Worm (Caenorhabditis elegans): ENCODE measurements around the gene glb-20.

The glb-20 gene

ce11 chrX:13555098-13555497 lies 868 bp downstream of the glb-20 start:
- no peak for TF ChIP-seq bed-3 (GFP tag; optimal IDR thresholded peaks at IDR 0.05)
- TF ChIP-seq mep-1 (tag; optimal IDR thresholded peaks at IDR 0.05): no peak
- no peak for TF ChIP-seq lsy-2 (tag; optimal IDR thresholded peaks at IDR 0.05)
- TF ChIP-seq sem-2 (GFP tag; optimal IDR thresholded peaks at IDR 0.05): no peak
- no peak for TF ChIP-seq zip-8 (tag; optimal IDR thresholded peaks at IDR 0.05)
- peak; percentile 67 for TF ChIP-seq unc-62 (GFP tag; optimal IDR thresholded peaks at IDR 0.05)
- TF ChIP-seq unc-120 (tag; optimal IDR thresholded peaks at IDR 0.05; ENCODE audit: poor library complexity, severe bottlenecking): peak; percentile 41
- TF ChIP-seq sptf-1 (tag; optimal IDR thresholded peaks at IDR 0.05): no peak
- TF ChIP-seq cnd-1 (tag; optimal IDR thresholded peaks at IDR 0.05): no peak
- no peak for TF ChIP-seq ceh-83 (GFP tag; optimal IDR thresholded peaks at IDR 0.05)
- no peak for TF ChIP-seq nhr-237 (tag; optimal IDR thresholded peaks at IDR 0.05)

DNA sequence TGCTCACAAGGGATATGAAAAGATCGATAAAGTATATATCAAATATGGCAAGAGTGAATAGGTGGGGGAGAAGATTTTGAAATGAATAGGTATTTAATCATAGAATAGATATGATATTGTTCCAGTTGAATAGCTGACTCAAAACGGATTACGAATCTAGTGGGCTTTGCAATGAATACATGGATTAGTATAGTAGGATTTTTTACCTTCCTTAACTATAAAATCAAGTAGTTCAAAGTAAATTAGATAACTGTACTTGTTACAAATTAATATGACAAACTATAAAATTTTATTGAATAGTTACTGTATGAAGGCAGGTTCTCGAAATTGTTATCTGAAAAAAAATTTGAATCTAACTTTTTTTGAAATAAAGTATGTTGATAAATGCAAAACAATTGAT lies 5.1 kb downstream of the glb-20 start, which contains the start of gene odr-1:
odr-1 (minus strand) TSS at position 101 of the 400 bp plus-strand sequence.
- TF ChIP-seq lin-32 (GFP tag; optimal IDR thresholded peaks at IDR 0.05) (no peak), pha-4 (tag; optimal IDR thresholded peaks at IDR 0.05) (no peak), elt-1 (tag; optimal IDR thresholded peaks at IDR 0.05; ENCODE audit: borderline replicate concordance, insufficient read depth) (no peak), sem-2 (GFP tag; optimal IDR thresholded peaks at IDR 0.05) (no peak)

- no peak for TF ChIP-seq ztf-11 (tag; optimal IDR thresholded peaks at IDR 0.05)
- no peak for TF ChIP-seq nhr-237 (tag; optimal IDR thresholded peaks at IDR 0.05)
- no peak for TF ChIP-seq lin-32 (GFP tag; optimal IDR thresholded peaks at IDR 0.05)
- TF ChIP-seq ces-1 (GFP tag; optimal IDR thresholded peaks at IDR 0.05): peak; percentile 25
- no peak for TF ChIP-seq ceh-83 (GFP tag; optimal IDR thresholded peaks at IDR 0.05)
These were observed 11.4 kb downstream of the glb-20 start for ce11 chrX:13544544-13545021.

ce11 chrX:13543350-13543749 lies 12.6 kb downstream of the glb-20 start:
- TF ChIP-seq lin-13 (tag; optimal IDR thresholded peaks at IDR 0.05): no peak
- TF ChIP-seq ceh-83 (GFP tag; optimal IDR thresholded peaks at IDR 0.05): no peak
- TF ChIP-seq hlh-1 (tag; optimal IDR thresholded peaks at IDR 0.05): no peak
- no peak for TF ChIP-seq nhr-28 (tag; optimal IDR thresholded peaks at IDR 0.05)
- no peak for TF ChIP-seq elt-3 (tag; optimal IDR thresholded peaks at IDR 0.05)
- no peak for TF ChIP-seq pha-4 (tag; optimal IDR thresholded peaks at IDR 0.05)
- TF ChIP-seq sem-2 (GFP tag; optimal IDR thresholded peaks at IDR 0.05): no peak
- TF ChIP-seq ham-2 (GFP tag; optimal IDR thresholded peaks at IDR 0.05): no peak
- no peak for TF ChIP-seq ztf-11 (tag; optimal IDR thresholded peaks at IDR 0.05)
- no peak for TF ChIP-seq unc-39 (tag; optimal IDR thresholded peaks at IDR 0.05)
- TF ChIP-seq unc-120 (tag; optimal IDR thresholded peaks at IDR 0.05; ENCODE audit: poor library complexity, severe bottlenecking): no peak
- TF ChIP-seq M03D4.4 (tag; optimal IDR thresholded peaks at IDR 0.05): no peak
- no peak for TF ChIP-seq unc-62 (GFP tag; optimal IDR thresholded peaks at IDR 0.05)
- no peak for TF ChIP-seq blmp-1 (tag; optimal IDR thresholded peaks at IDR 0.05)
- TF ChIP-seq nhr-237 (tag; optimal IDR thresholded peaks at IDR 0.05): no peak
- TF ChIP-seq zip-8 (tag; optimal IDR thresholded peaks at IDR 0.05): no peak
- TF ChIP-seq lsy-2 (tag; optimal IDR thresholded peaks at IDR 0.05): no peak
- no peak for TF ChIP-seq tbx-8 (GFP tag; optimal IDR thresholded peaks at IDR 0.05)
- TF ChIP-seq cnd-1 (tag; optimal IDR thresholded peaks at IDR 0.05): no peak
- no peak for TF ChIP-seq ces-1 (GFP tag; optimal IDR thresholded peaks at IDR 0.05)

DNA sequence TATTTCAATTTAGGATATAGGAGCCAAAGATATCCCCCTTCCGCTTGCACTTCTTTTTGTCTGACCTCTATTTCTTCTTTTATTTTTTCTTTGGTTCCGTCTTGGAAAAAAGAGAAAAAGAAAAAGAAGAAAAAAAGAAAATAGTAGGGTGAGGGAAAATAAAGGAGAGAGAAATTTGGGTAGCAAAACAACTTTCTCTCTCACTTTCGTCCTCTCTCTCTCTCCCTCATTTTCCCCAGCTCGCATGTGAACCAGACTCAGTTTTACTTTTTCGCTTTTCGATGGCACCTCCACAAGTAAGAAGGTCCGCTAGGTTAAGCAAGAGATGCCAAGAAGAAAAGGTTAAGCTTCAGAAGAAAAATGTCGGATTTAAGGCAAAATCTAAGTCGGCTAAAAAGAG lies 13.2 kb downstream of the glb-20 start:
- TF ChIP-seq unc-62 (GFP tag; optimal IDR thresholded peaks at IDR 0.05) (no peak), ces-1 (GFP tag; optimal IDR thresholded peaks at IDR 0.05) (peak; percentile 51), nhr-28 (tag; optimal IDR thresholded peaks at IDR 0.05) (no peak), lsy-2 (tag; optimal IDR thresholded peaks at IDR 0.05) (no peak), drap-1 (GFP tag; optimal IDR thresholded peaks at IDR 0.05) (no peak)

DNA sequence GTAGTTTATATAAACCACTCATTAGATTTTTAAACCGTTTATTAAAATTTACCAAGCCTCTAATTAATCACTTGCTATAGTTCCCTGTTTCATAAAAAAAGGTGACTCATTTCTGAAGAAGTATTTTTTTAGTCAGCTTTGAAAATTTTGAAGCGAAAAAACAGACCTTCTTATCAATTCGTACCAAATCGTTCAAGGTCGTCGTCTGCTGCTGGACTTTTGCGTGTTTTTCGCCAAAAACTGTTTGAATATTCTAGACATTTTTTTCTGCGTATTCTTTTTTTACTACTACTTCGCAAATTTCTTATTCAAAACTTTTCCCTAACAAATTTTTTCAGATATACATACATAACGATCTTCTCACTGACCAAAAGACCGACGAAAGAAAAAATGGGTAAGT lies 13.7 kb downstream of the glb-20 start, which contains the start of gene cah-4:
cah-4 (plus strand) TSS at position 339 of the 400 bp plus-strand sequence.
- TF ChIP-seq nhr-12 (tag; optimal IDR thresholded peaks at IDR 0.05): no peak
- TF ChIP-seq sem-2 (GFP tag; optimal IDR thresholded peaks at IDR 0.05): no peak
- TF ChIP-seq sptf-1 (tag; optimal IDR thresholded peaks at IDR 0.05): no peak

DNA sequence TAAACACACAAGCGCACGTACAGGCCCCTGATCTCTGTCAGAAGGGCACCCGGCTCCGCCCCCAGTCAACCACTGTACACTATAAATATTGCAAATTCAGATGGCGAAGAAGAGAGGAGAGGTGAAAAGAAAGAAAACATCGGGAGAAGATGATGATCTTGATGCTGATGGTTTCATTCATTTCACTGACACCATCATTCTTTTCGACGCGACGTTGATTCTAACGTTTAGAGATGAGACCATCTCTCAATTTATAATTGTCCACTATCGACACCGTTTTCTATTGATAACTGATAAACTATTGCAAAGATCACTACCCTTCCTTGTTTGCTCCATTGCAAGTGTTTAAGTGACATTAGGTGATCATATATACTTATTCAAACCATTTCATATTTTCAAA lies 14.6 kb downstream of the glb-20 start:
- no peak for TF ChIP-seq drap-1 (GFP tag; optimal IDR thresholded peaks at IDR 0.05)

All from whole organism, mixed stage, embryonic.